Worm (Caenorhabditis elegans) whole organism, L3 larva: ENCODE data around the gene mys-1.

Experiments used
- lin-39 ChIP-seq: fragments of 150-350 bp; optimal IDR thresholded peaks from 2 replicates; lab custom pipeline; 2018; ENCODE audit warnings: missing biosample characterization, missing genetic modification reagents, missing genetic modification characterization
- snpc-4 ChIP-seq: fragments of 150-350 bp; optimal IDR thresholded peaks from 2 replicates; lab custom pipeline; 2014; ENCODE audit warnings: missing biosample characterization, missing genetic modification characterization
- tbx-2 ChIP-seq: sonication (generic microtip); optimal IDR thresholded peaks from 2 replicates; lab custom pipeline; 2016; ENCODE audit warnings: mild to moderate bottlenecking, missing genetic modification characterization, missing compliant biosample characterization

DNA sequence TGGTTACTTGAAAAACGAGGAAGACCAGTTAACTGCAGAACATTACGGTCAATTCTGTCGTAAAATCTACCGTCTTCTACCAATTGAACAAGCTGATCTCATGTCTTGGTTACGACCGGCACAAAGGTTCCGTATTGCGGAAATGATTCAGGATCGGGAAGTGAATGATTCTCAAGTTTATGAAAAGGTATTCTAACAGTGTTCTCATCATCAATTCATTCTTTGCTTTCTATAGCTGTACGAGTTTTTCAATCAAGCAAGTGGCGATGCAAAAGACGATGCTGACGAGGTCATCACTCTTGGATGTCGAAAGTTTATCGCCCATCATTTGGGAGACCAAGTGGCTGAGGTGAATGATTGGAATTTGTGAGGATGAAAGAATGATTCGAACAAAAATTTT lies 2.9 kb upstream of the mys-1 start:
- TF ChIP-seq tbx-2 (tag; lab: Kevin White, UChicago) (no peak), snpc-4 (tag; lab: Kevin White, UChicago) (no peak), lin-39 (tag; lab: Kevin White, UChicago) (no peak)
